Fruit fly (Drosophila melanogaster) whole organism, embryonic: ENCODE data around the gene Rnb.
A peak's percentile ranks its signal among the peaks of the same experiment; 100 is the strongest.

Experiments used
- ATbp ChIP-seq: fragments of 200-800 bp; sonication (Bioruptor generic); optimal IDR thresholded peaks from 2 replicates; lab custom pipeline; 2017; ENCODE audit warnings: missing biosample characterization, mild to moderate bottlenecking, missing genetic modification characterization, missing genetic modification reagents
- Bteb2 ChIP-seq: fragments of 200-800 bp; sonication (Bioruptor generic); optimal IDR thresholded peaks from 2 replicates; lab custom pipeline; 2016; ENCODE audit warnings: missing biosample characterization, missing genetic modification characterization
- CG11247 ChIP-seq: fragments of 200-800 bp; sonication (Bioruptor generic); IDR thresholded peaks from 2 replicates; pipeline ENCODE4 v1.3.6; 2022; ENCODE audit warnings: missing biosample characterization, missing genetic modification characterization
- CG11504 ChIP-seq: fragments of 200-800 bp; sonication (Bioruptor generic); optimal IDR thresholded peaks from 3 replicates; lab custom pipeline; 2019; ENCODE audit warnings: missing biosample characterization, mild to moderate bottlenecking, missing genetic modification characterization, moderate library complexity
- CG1233 ChIP-seq: fragments of 200-800 bp; sonication (Bioruptor generic); optimal IDR thresholded peaks from 4 replicates; lab custom pipeline; 2018; ENCODE audit warnings: missing biosample characterization, mild to moderate bottlenecking, missing genetic modification characterization
- CG17361 ChIP-seq: fragments of 200-800 bp; sonication (Bioruptor generic); IDR thresholded peaks from 3 replicates; pipeline ENCODE4 v1.3.6; 2022; ENCODE audit warnings: missing biosample characterization, missing genetic modification characterization
- CG17802 ChIP-seq: fragments of 200-800 bp; sonication (Bioruptor generic); optimal IDR thresholded peaks from 2 replicates; lab custom pipeline; 2018; ENCODE audit warnings: missing biosample characterization, mild to moderate bottlenecking, missing genetic modification characterization, moderate library complexity
- CG17912 ChIP-seq: fragments of 200-800 bp; sonication (Bioruptor generic); optimal IDR thresholded peaks from 2 replicates; lab custom pipeline; 2018; ENCODE audit warnings: missing biosample characterization, mild to moderate bottlenecking, missing genetic modification characterization
- CG18599 ChIP-seq: fragments of 200-800 bp; sonication (Bioruptor generic); optimal IDR thresholded peaks from 3 replicates; lab custom pipeline; 2017; ENCODE audit warnings: missing biosample characterization, missing genetic modification characterization, mild to moderate bottlenecking, moderate library complexity, missing genetic modification reagents
- CG2202 ChIP-seq: fragments of 200-800 bp; sonication (Bioruptor generic); optimal IDR thresholded peaks from 2 replicates; lab custom pipeline; 2018; ENCODE audit warnings: missing biosample characterization, mild to moderate bottlenecking, missing genetic modification characterization
- CG30431 ChIP-seq: fragments of 200-800 bp; sonication (Bioruptor generic); optimal IDR thresholded peaks from 2 replicates; lab custom pipeline; 2017; ENCODE audit warnings: missing biosample characterization, missing genetic modification characterization
- CG3847 ChIP-seq: fragments of 200-800 bp; sonication (Bioruptor generic); IDR thresholded peaks from 2 replicates; pipeline ENCODE4 v1.3.6; 2022; ENCODE audit warnings: missing biosample characterization, missing genetic modification characterization
- CG4360 ChIP-seq: fragments of 200-800 bp; sonication (Bioruptor generic); IDR thresholded peaks from 2 replicates; pipeline ENCODE4 v1.3.6; 2022; ENCODE audit warnings: missing biosample characterization, missing genetic modification characterization
- CG7556 ChIP-seq: fragments of 200-800 bp; sonication (Bioruptor generic); optimal IDR thresholded peaks from 2 replicates; lab custom pipeline; 2017; ENCODE audit warnings: missing biosample characterization, mild to moderate bottlenecking, missing genetic modification characterization
- CG7928 ChIP-seq: fragments of 200-800 bp; sonication (Bioruptor generic); optimal IDR thresholded peaks from 2 replicates; lab custom pipeline; 2017; ENCODE audit warnings: missing biosample characterization, mild to moderate bottlenecking, missing genetic modification characterization
- CG9817 ChIP-seq: fragments of 200-800 bp; sonication (Bioruptor generic); optimal IDR thresholded peaks from 2 replicates; lab custom pipeline; 2018; ENCODE audit warnings: missing biosample characterization, mild to moderate bottlenecking, missing genetic modification characterization, moderate library complexity
- Dbx ChIP-seq: fragments of 200-800 bp; sonication (Bioruptor generic); IDR thresholded peaks from 3 replicates; pipeline ENCODE4 v1.3.6; 2022; ENCODE audit warnings: missing biosample characterization, missing genetic modification characterization
- Dfd ChIP-seq, 2 experiments: fragments of >200 bp; optimal IDR thresholded peaks; 2 replicates each; lab custom pipeline; 2017; ENCODE audit warnings: missing biosample characterization in 2 of 2, missing genetic modification characterization in 2 of 2
- Fer1 ChIP-seq: fragments of 200-800 bp; sonication (Bioruptor generic); optimal IDR thresholded peaks from 2 replicates; lab custom pipeline; 2017; ENCODE audit warnings: missing biosample characterization, mild to moderate bottlenecking, missing genetic modification characterization
- H15 ChIP-seq: fragments of 200-800 bp; sonication (Bioruptor generic); IDR thresholded peaks from 3 replicates; pipeline ENCODE4 v1.3.6; 2022; ENCODE audit warnings: missing biosample characterization, missing genetic modification characterization
- HHEX ChIP-seq: fragments of 200-800 bp; sonication (Bioruptor generic); optimal IDR thresholded peaks from 3 replicates; lab custom pipeline; 2017; ENCODE audit warnings: missing biosample characterization, mild to moderate bottlenecking, missing genetic modification characterization, missing genetic modification reagents
- Hand ChIP-seq: fragments of 200-800 bp; sonication (Bioruptor generic); optimal IDR thresholded peaks from 2 replicates; lab custom pipeline; 2017; ENCODE audit warnings: mild to moderate bottlenecking, missing biosample characterization, missing genetic modification reagents, missing genetic modification characterization
- Hey ChIP-seq: fragments of 200-800 bp; sonication (Bioruptor generic); optimal IDR thresholded peaks from 3 replicates; lab custom pipeline; 2018; ENCODE audit warnings: missing biosample characterization, mild to moderate bottlenecking, missing genetic modification characterization
- Hmx ChIP-seq: fragments of 200-800 bp; sonication (Bioruptor generic); optimal IDR thresholded peaks from 2 replicates; lab custom pipeline; 2016; ENCODE audit warnings: missing biosample characterization, missing genetic modification characterization
- NC2α ChIP-seq: fragments of 200-800 bp; sonication (Bioruptor generic); optimal IDR thresholded peaks from 2 replicates; lab custom pipeline; 2016; ENCODE audit warnings: missing biosample characterization, missing genetic modification characterization
- Oli ChIP-seq: fragments of 200-800 bp; sonication (Bioruptor generic); optimal IDR thresholded peaks from 2 replicates; lab custom pipeline; 2018; ENCODE audit warnings: missing biosample characterization, mild to moderate bottlenecking, missing genetic modification characterization, moderate library complexity
- Sin3A ChIP-seq: fragments of >200 bp; optimal IDR thresholded peaks from 2 replicates; lab custom pipeline; 2018
- Sox102F ChIP-seq: fragments of 200-800 bp; sonication (Bioruptor generic); optimal IDR thresholded peaks from 2 replicates; lab custom pipeline; 2018; ENCODE audit warnings: missing biosample characterization, mild to moderate bottlenecking, missing genetic modification characterization, moderate library complexity
- Ssrp ChIP-seq: fragments of 200-800 bp; sonication (Bioruptor generic); optimal IDR thresholded peaks from 2 replicates; lab custom pipeline; 2018; ENCODE audit warnings: missing biosample characterization, mild to moderate bottlenecking, missing genetic modification characterization, moderate library complexity
- Vsx1 ChIP-seq: fragments of 200-800 bp; sonication (Bioruptor generic); optimal IDR thresholded peaks from 2 replicates; lab custom pipeline; 2017; ENCODE audit warnings: missing biosample characterization, mild to moderate bottlenecking, missing genetic modification characterization, missing genetic modification reagents
- abd-A ChIP-seq: fragments of 200-800 bp; sonication (Bioruptor generic); optimal IDR thresholded peaks from 3 replicates; lab custom pipeline; 2019; ENCODE audit warnings: missing biosample characterization, mild to moderate bottlenecking, missing genetic modification characterization, moderate library complexity
- chn ChIP-seq: fragments of 200-800 bp; sonication (Bioruptor generic); optimal IDR thresholded peaks from 2 replicates; lab custom pipeline; 2016; ENCODE audit warnings: missing biosample characterization, missing genetic modification characterization
- corto ChIP-seq: fragments of 200-800 bp; sonication (Bioruptor generic); optimal IDR thresholded peaks from 2 replicates; lab custom pipeline; 2016; ENCODE audit warnings: missing biosample characterization, mild to moderate bottlenecking, missing genetic modification characterization, moderate library complexity
- dmrt99B ChIP-seq: fragments of 200-800 bp; sonication (Bioruptor generic); optimal IDR thresholded peaks from 2 replicates; lab custom pipeline; 2018; ENCODE audit warnings: missing biosample characterization, mild to moderate bottlenecking, missing genetic modification characterization, moderate library complexity
- esg ChIP-seq: fragments of 200-800 bp; sonication (Bioruptor generic); conservative IDR thresholded peaks from 2 replicates; pipeline ENCODE4 v1.3.6; 2022; ENCODE audit warnings: missing biosample characterization, missing genetic modification characterization
- fd64A ChIP-seq: fragments of 200-800 bp; sonication (Bioruptor generic); optimal IDR thresholded peaks from 3 replicates; lab custom pipeline; 2018; ENCODE audit warnings: missing biosample characterization, mild to moderate bottlenecking, missing genetic modification characterization
- gro ChIP-seq: fragments of 200-800 bp; sonication (Bioruptor generic); optimal IDR thresholded peaks from 2 replicates; lab custom pipeline; 2016; ENCODE audit warnings: missing biosample characterization, missing genetic modification characterization
- inv ChIP-seq: fragments of 200-800 bp; sonication (Bioruptor generic); IDR thresholded peaks from 2 replicates; pipeline ENCODE4 v1.3.6; 2022; ENCODE audit warnings: missing biosample characterization, missing genetic modification characterization; ENCODE audit not compliant: partially characterized antibody
- nmo ChIP-seq: fragments of 200-800 bp; sonication (Bioruptor generic); optimal IDR thresholded peaks from 2 replicates; lab custom pipeline; 2018; ENCODE audit warnings: missing biosample characterization, mild to moderate bottlenecking, missing genetic modification characterization, moderate library complexity
- otp ChIP-seq: fragments of 200-800 bp; sonication (Bioruptor generic); IDR thresholded peaks from 3 replicates; pipeline ENCODE4, ENCODE4 v1.3.6; 2022; ENCODE audit warnings: missing biosample characterization, missing genetic modification characterization
- p53 ChIP-seq: fragments of 200-800 bp; sonication (Bioruptor generic); optimal IDR thresholded peaks from 2 replicates; lab custom pipeline; 2016; ENCODE audit warnings: missing biosample characterization, missing genetic modification characterization
- pan ChIP-seq, 4 experiments: fragments of >200 bp in 3 of 4; fragments of 200-800 bp in 1 of 4; sonication (Bioruptor generic) in 1 of 4; optimal IDR thresholded peaks in 3 of 4; IDR thresholded peaks in 1 of 4; 2 replicates each; pipeline versions ENCODE4 v1.3.6 to Lab custom; 2017 to 2022; ENCODE audit warnings: missing biosample characterization in 2 of 4, missing genetic modification characterization in 2 of 4, mixed read lengths in 1 of 4
- sens ChIP-seq: fragments of 200-800 bp; sonication (Bioruptor generic); peaks from one replicate; lab custom pipeline; 2016; ENCODE audit warnings: missing biosample characterization, missing genetic modification characterization
- sna ChIP-seq: fragments of 200-800 bp; sonication (Bioruptor generic); IDR thresholded peaks from 2 replicates; pipeline ENCODE4 v1.3.6; 2022; ENCODE audit warnings: missing biosample characterization, missing genetic modification characterization; ENCODE audit not compliant: partially characterized antibody
- unpg ChIP-seq: fragments of 200-800 bp; sonication (Bioruptor generic); optimal IDR thresholded peaks from 3 replicates; lab custom pipeline; 2018; ENCODE audit warnings: missing biosample characterization, mild to moderate bottlenecking, missing genetic modification characterization, moderate library complexity
- wek ChIP-seq: fragments of 200-800 bp; sonication (Bioruptor generic); optimal IDR thresholded peaks from 3 replicates; lab custom pipeline; 2018; ENCODE audit warnings: missing biosample characterization, mild to moderate bottlenecking, missing genetic modification characterization, moderate library complexity
- yki ChIP-seq: fragments of >200 bp; optimal IDR thresholded peaks from 3 replicates; lab custom pipeline; 2018

Gene Rnb

dm6 chr3R:29757226-29757625, 41.9 kb downstream of the Rnb start (continued):
- TF ChIP-seq CG9817 (tag; lab: Kevin White, UChicago) (peak; percentile 0), CG11504 (tag; lab: Kevin White, UChicago) (peak; percentile 27), sens (peak; percentile 73), Hey (tag; lab: Kevin White, UChicago) (no peak), CG2202 (tag; lab: Kevin White, UChicago) (no peak), Hmx (GFP tag; lab: Kevin White, UChicago) (no peak), CG17361 (no peak), ATbp (GFP tag; lab: Kevin White, UChicago) (peak; percentile 80), dmrt99B (tag; lab: Kevin White, UChicago) (peak; percentile 0), fd64A (GFP tag; lab: Kevin White, UChicago) (peak; percentile 26), CG7928 (GFP tag; lab: Kevin White, UChicago) (no peak), Dbx (0 out of 3 replicates have a peak, but pooled peaks have one; percentile 40), Dfd (GFP tag; optimal IDR thresholded peaks at IDR 0.05; lab: Kevin White, UChicago) (no peak), HHEX (peak; percentile 22), sna (GFP tag; lab: Robert Waterston, UW) (no peak), Sin3A (lab: Kevin White, UChicago) (no peak), CG1233 (GFP tag; lab: Kevin White, UChicago) (peak; percentile 31), CG17912 (peak; percentile 18), Fer1 (GFP tag; lab: Kevin White, UChicago) (peak; percentile 7), nmo (no peak), Ssrp (no peak), CG7556 (no peak), pan (optimal IDR thresholded peaks at IDR 0.05; lab: Kevin White, UChicago) (no peak), pan (GFP tag; optimal IDR thresholded peaks at IDR 0.05 in 1 of 2, IDR thresholded peaks at IDR 0.05 in 1 of 2) (peak in 1 of 2 experiments; percentile 38), Hand (GFP tag; lab: Kevin White, UChicago) (no peak), H15 (GFP tag; lab: Robert Waterston, UW) (no peak), chn (GFP tag; lab: Kevin White, UChicago) (no peak), otp (GFP tag; lab: Robert Waterston, UW) (0 out of 3 replicates have a peak, but pooled peaks have one; percentile 19), wek (peak; percentile 67), NC2α (GFP tag; lab: Kevin White, UChicago) (no peak), inv (GFP tag; lab: Robert Waterston, UW) (no peak), Bteb2 (GFP tag; lab: Kevin White, UChicago) (no peak), CG4360 (no peak), CG11247 (GFP tag; lab: Robert Waterston, UW) (no peak), Oli (tag; lab: Kevin White, UChicago) (no peak), yki (lab: Kevin White, UChicago) (no peak), CG30431 (GFP tag; lab: Kevin White, UChicago) (no peak), esg (no peak), abd-A (tag; lab: Kevin White, UChicago) (no peak), gro (GFP tag; lab: Kevin White, UChicago) (no peak), CG17802 (peak; percentile 0), Vsx1 (peak; percentile 22), corto (GFP tag; lab: Kevin White, UChicago) (no peak), unpg (GFP tag; lab: Kevin White, UChicago) (peak; percentile 10), CG3847 (GFP tag; lab: Robert Waterston, UW) (no peak), p53 (GFP tag; lab: Kevin White, UChicago) (no peak), CG18599 (GFP tag; lab: Kevin White, UChicago) (peak; percentile 27), Sox102F (GFP tag; lab: Kevin White, UChicago) (peak; percentile 37)
